Fruit fly (Drosophila melanogaster) whole organism, embryonic: ENCODE measurements around the gene CG32280.

Source experiments
- Ada2b ChIP-seq: fragments of 200-800 bp; sonication (Bioruptor generic); IDR thresholded peaks from 2 replicates; pipeline ENCODE4 v1.3.6; 2022; ENCODE audit warnings: missing biosample characterization, missing genetic modification characterization
- Blimp-1 ChIP-seq: fragments of 200-800 bp; sonication (Bioruptor generic); optimal IDR thresholded peaks from 3 replicates; lab custom pipeline; 2018; ENCODE audit warnings: missing biosample characterization, missing genetic modification characterization, mild to moderate bottlenecking, moderate library complexity, missing genetic modification reagents
- C15 ChIP-seq: fragments of 200-800 bp; sonication (Bioruptor generic); IDR thresholded peaks from 3 replicates; pipeline ENCODE4 v1.3.6; 2022; ENCODE audit warnings: missing biosample characterization, missing genetic modification characterization
- CG10147 ChIP-seq: fragments of 200-800 bp; sonication (Bioruptor generic); optimal IDR thresholded peaks from 2 replicates; lab custom pipeline; 2019; ENCODE audit warnings: missing biosample characterization, mild to moderate bottlenecking, missing genetic modification characterization, moderate library complexity
- CG10959 ChIP-seq: fragments of 200-800 bp; sonication (Bioruptor generic); IDR thresholded peaks from 2 replicates; pipeline ENCODE4 v1.3.6; 2022; ENCODE audit warnings: missing biosample characterization, missing genetic modification characterization
- CG10979 ChIP-seq: fragments of 200-800 bp; sonication (Bioruptor generic); optimal IDR thresholded peaks from 2 replicates; lab custom pipeline; 2018; ENCODE audit warnings: missing biosample characterization, mild to moderate bottlenecking, missing genetic modification characterization, moderate library complexity
- CG12769 ChIP-seq: fragments of 200-800 bp; sonication (Bioruptor generic); optimal IDR thresholded peaks from 2 replicates; lab custom pipeline; 2019; ENCODE audit warnings: missing biosample characterization, mild to moderate bottlenecking, missing genetic modification characterization, moderate library complexity
- CG13296 ChIP-seq: fragments of 200-800 bp; sonication (Bioruptor generic); optimal IDR thresholded peaks from 3 replicates; lab custom pipeline; 2018; ENCODE audit warnings: missing biosample characterization, mild to moderate bottlenecking, missing genetic modification characterization
- CG13424 ChIP-seq: fragments of 200-800 bp; sonication (Bioruptor generic); optimal IDR thresholded peaks from 2 replicates; lab custom pipeline; 2019; ENCODE audit warnings: missing biosample characterization, mild to moderate bottlenecking, missing genetic modification characterization, moderate library complexity
- CG13894 ChIP-seq: fragments of 200-800 bp; sonication (Bioruptor generic); optimal IDR thresholded peaks from 3 replicates; lab custom pipeline; 2018; ENCODE audit warnings: missing biosample characterization, mild to moderate bottlenecking, missing genetic modification characterization, moderate library complexity
- CG1529 ChIP-seq: fragments of 200-800 bp; sonication (Bioruptor generic); optimal IDR thresholded peaks from 3 replicates; lab custom pipeline; 2018; ENCODE audit warnings: missing biosample characterization, missing genetic modification characterization
- CG17359 ChIP-seq: fragments of 200-800 bp; sonication (Bioruptor generic); optimal IDR thresholded peaks from 3 replicates; lab custom pipeline; 2018; ENCODE audit warnings: missing biosample characterization, mild to moderate bottlenecking, missing genetic modification characterization, moderate library complexity
- CG18262 ChIP-seq: fragments of 200-800 bp; optimal IDR thresholded peaks from 3 replicates; lab custom pipeline; 2019; ENCODE audit warnings: missing biosample characterization, mild to moderate bottlenecking, missing genetic modification characterization, moderate library complexity
- CG18619 ChIP-seq: fragments of 200-800 bp; sonication (Bioruptor generic); optimal IDR thresholded peaks from 3 replicates; lab custom pipeline; 2017; ENCODE audit warnings: missing biosample characterization, mild to moderate bottlenecking, missing genetic modification characterization
- CG32532 ChIP-seq: fragments of 200-800 bp; sonication (Bioruptor generic); IDR thresholded peaks from 2 replicates; pipeline ENCODE4 v1.3.6; 2022; ENCODE audit warnings: missing biosample characterization, missing genetic modification characterization
- CG32767 ChIP-seq: fragments of 200-800 bp; sonication (Bioruptor generic); IDR thresholded peaks from 2 replicates; pipeline ENCODE4 v1.3.6; 2022; ENCODE audit warnings: missing biosample characterization, missing genetic modification characterization
- CG4424 ChIP-seq: fragments of 200-800 bp; sonication (Bioruptor generic); optimal IDR thresholded peaks from 3 replicates; lab custom pipeline; 2016; ENCODE audit warnings: missing biosample characterization, missing genetic modification characterization
- CG7745 ChIP-seq: fragments of 200-800 bp; sonication (Bioruptor generic); optimal IDR thresholded peaks from 2 replicates; lab custom pipeline; 2018; ENCODE audit warnings: missing biosample characterization, mild to moderate bottlenecking, missing genetic modification characterization, moderate library complexity
- Chrac-16 ChIP-seq: fragments of 200-800 bp; sonication (Bioruptor generic); optimal IDR thresholded peaks from 3 replicates; lab custom pipeline; 2016; ENCODE audit warnings: missing biosample characterization, missing genetic modification characterization
- Dll ChIP-seq: fragments of 200-800 bp; sonication (Bioruptor generic); IDR thresholded peaks from 4 replicates; pipeline ENCODE4 v1.3.6; 2022; ENCODE audit warnings: missing biosample characterization, missing genetic modification characterization; ENCODE audit not compliant: partially characterized antibody
- Doc2 ChIP-seq: fragments of 200-800 bp; sonication (Bioruptor generic); IDR thresholded peaks from 2 replicates; pipeline ENCODE4 v1.3.6; 2022; ENCODE audit warnings: missing biosample characterization, missing genetic modification characterization
- Dref ChIP-seq: fragments of 200-800 bp; sonication (Bioruptor generic); IDR thresholded peaks from 2 replicates; pipeline ENCODE4 v1.3.6; 2022; ENCODE audit warnings: missing biosample characterization, missing genetic modification characterization
- Fer1 ChIP-seq: fragments of 200-800 bp; sonication (Bioruptor generic); optimal IDR thresholded peaks from 2 replicates; lab custom pipeline; 2017; ENCODE audit warnings: missing biosample characterization, mild to moderate bottlenecking, missing genetic modification characterization
- GATAe ChIP-seq: fragments of 200-800 bp; sonication (Bioruptor generic); conservative IDR thresholded peaks from 2 replicates; pipeline ENCODE4 v1.3.6; 2022; ENCODE audit warnings: missing biosample characterization, missing genetic modification characterization
- H15 ChIP-seq: fragments of 200-800 bp; sonication (Bioruptor generic); IDR thresholded peaks from 3 replicates; pipeline ENCODE4 v1.3.6; 2022; ENCODE audit warnings: missing biosample characterization, missing genetic modification characterization
- Hmr ChIP-seq: fragments of 200-800 bp; sonication (Bioruptor generic); optimal IDR thresholded peaks from 3 replicates; lab custom pipeline; 2017; ENCODE audit warnings: mild to moderate bottlenecking, missing biosample characterization, missing genetic modification reagents, missing genetic modification characterization
- Hr78 ChIP-seq, 2 experiments: fragments of 200-800 bp in 1 of 2; fragments of >200 bp in 1 of 2; sonication (Bioruptor generic) in 1 of 2; optimal IDR thresholded peaks; 2 replicates each; lab custom pipeline; 2017 to 2019; ENCODE audit warnings: missing biosample characterization in 2 of 2, missing genetic modification characterization in 2 of 2, mild to moderate bottlenecking in 1 of 2, moderate library complexity in 1 of 2
- Lpt ChIP-seq: fragments of >200 bp; optimal IDR thresholded peaks from 2 replicates; lab custom pipeline; 2018; ENCODE audit warnings: missing biosample characterization, missing genetic modification characterization
- Mad ChIP-seq: fragments of 200-800 bp; sonication (Bioruptor generic); optimal IDR thresholded peaks from 2 replicates; lab custom pipeline; 2016; ENCODE audit warnings: missing biosample characterization, missing genetic modification characterization
- Neu2 ChIP-seq: fragments of 200-800 bp; sonication (Bioruptor generic); optimal IDR thresholded peaks from 3 replicates; lab custom pipeline; 2016; ENCODE audit warnings: missing biosample characterization, missing genetic modification characterization, borderline replicate concordance
- Side ChIP-seq: fragments of 200-800 bp; sonication (Bioruptor generic); optimal IDR thresholded peaks from 2 replicates; lab custom pipeline; 2016; ENCODE audit warnings: missing biosample characterization, missing genetic modification characterization
- Trl ChIP-seq, 3 experiments: fragments of >200 bp in 2 of 3; fragments of 200-800 bp in 1 of 3; sonication (Bioruptor generic) in 1 of 3; optimal IDR thresholded peaks; 2 replicates in 1 of 3; 3 replicates in 2 of 3; lab custom pipeline; 2016 to 2017; ENCODE audit warnings: missing biosample characterization in 1 of 3, missing genetic modification characterization in 1 of 3
- Xrp1 ChIP-seq: fragments of 200-800 bp; sonication (Bioruptor generic); IDR thresholded peaks from 2 replicates; pipeline ENCODE4 v1.3.6; 2022; ENCODE audit warnings: missing biosample characterization, missing genetic modification characterization
- ab ChIP-seq: fragments of 200-800 bp; sonication (Bioruptor generic); optimal IDR thresholded peaks from 2 replicates; lab custom pipeline; 2016; ENCODE audit warnings: missing biosample characterization, missing genetic modification characterization
- bbx ChIP-seq: fragments of 200-800 bp; sonication (Bioruptor generic); IDR thresholded peaks from 2 replicates; pipeline ENCODE4 v1.3.6; 2022; ENCODE audit warnings: missing biosample characterization, missing genetic modification characterization; ENCODE audit not compliant: partially characterized antibody
- corto ChIP-seq: fragments of 200-800 bp; sonication (Bioruptor generic); optimal IDR thresholded peaks from 2 replicates; lab custom pipeline; 2016; ENCODE audit warnings: missing biosample characterization, mild to moderate bottlenecking, missing genetic modification characterization, moderate library complexity
- crc ChIP-seq: fragments of 200-800 bp; sonication (Bioruptor generic); optimal IDR thresholded peaks from 2 replicates; lab custom pipeline; 2016; ENCODE audit warnings: missing biosample characterization, missing genetic modification characterization
- disco-r ChIP-seq: fragments of 200-800 bp; sonication (Bioruptor generic); optimal IDR thresholded peaks from 2 replicates; lab custom pipeline; 2016; ENCODE audit warnings: missing biosample characterization, missing genetic modification characterization
- dpn ChIP-seq, 2 experiments: fragments of 200-800 bp; sonication (Bioruptor generic); optimal IDR thresholded peaks; 3 replicates each; lab custom pipeline; 2016; ENCODE audit warnings: missing biosample characterization in 2 of 2, missing genetic modification characterization in 2 of 2
- eyg ChIP-seq: fragments of 200-800 bp; sonication (Bioruptor generic); optimal IDR thresholded peaks from 3 replicates; lab custom pipeline; 2016; ENCODE audit warnings: missing biosample characterization, missing genetic modification characterization
- hkb ChIP-seq, 2 experiments: fragments of 200-800 bp in 1 of 2; fragments of >200 bp in 1 of 2; sonication (Bioruptor generic) in 1 of 2; IDR thresholded peaks in 1 of 2; optimal IDR thresholded peaks in 1 of 2; 2 replicates each; pipeline versions ENCODE4 v1.3.6 to Lab custom; 2017 to 2022; ENCODE audit warnings: missing biosample characterization in 1 of 2, missing genetic modification characterization in 1 of 2
- pros ChIP-seq: fragments of 200-800 bp; sonication (Bioruptor generic); optimal IDR thresholded peaks from 3 replicates; lab custom pipeline; 2019; ENCODE audit warnings: missing biosample characterization, mild to moderate bottlenecking, missing genetic modification characterization, moderate library complexity
- pum ChIP-seq: fragments of 200-800 bp; sonication (Bioruptor generic); optimal IDR thresholded peaks from 2 replicates; lab custom pipeline; 2016; ENCODE audit warnings: missing biosample characterization, missing genetic modification characterization
- sens-2 ChIP-seq: fragments of 200-800 bp; sonication (Bioruptor generic); IDR thresholded peaks from 2 replicates; pipeline ENCODE4 v1.3.6; 2022; ENCODE audit warnings: missing biosample characterization, missing genetic modification characterization
- sima ChIP-seq: fragments of 200-800 bp; sonication (Bioruptor generic); optimal IDR thresholded peaks from 2 replicates; lab custom pipeline; 2016; ENCODE audit warnings: missing biosample characterization, missing genetic modification characterization
- slp2 ChIP-seq: fragments of 200-800 bp; sonication (Bioruptor generic); optimal IDR thresholded peaks from 2 replicates; lab custom pipeline; 2016; ENCODE audit warnings: missing biosample characterization, missing genetic modification characterization
- tio ChIP-seq: fragments of 200-800 bp; sonication (Bioruptor generic); optimal IDR thresholded peaks from 2 replicates; lab custom pipeline; 2017; ENCODE audit warnings: missing biosample characterization, missing genetic modification characterization, inconsistent platforms
- trem ChIP-seq: fragments of 200-800 bp; optimal IDR thresholded peaks from 3 replicates; lab custom pipeline; 2019; ENCODE audit warnings: missing biosample characterization, mild to moderate bottlenecking, missing genetic modification characterization, moderate library complexity
- tup ChIP-seq: fragments of 200-800 bp; sonication (Bioruptor generic); optimal IDR thresholded peaks from 2 replicates; lab custom pipeline; 2016; ENCODE audit warnings: missing biosample characterization, mild to moderate bottlenecking, missing genetic modification characterization, moderate library complexity

Gene CG32280

DNA sequence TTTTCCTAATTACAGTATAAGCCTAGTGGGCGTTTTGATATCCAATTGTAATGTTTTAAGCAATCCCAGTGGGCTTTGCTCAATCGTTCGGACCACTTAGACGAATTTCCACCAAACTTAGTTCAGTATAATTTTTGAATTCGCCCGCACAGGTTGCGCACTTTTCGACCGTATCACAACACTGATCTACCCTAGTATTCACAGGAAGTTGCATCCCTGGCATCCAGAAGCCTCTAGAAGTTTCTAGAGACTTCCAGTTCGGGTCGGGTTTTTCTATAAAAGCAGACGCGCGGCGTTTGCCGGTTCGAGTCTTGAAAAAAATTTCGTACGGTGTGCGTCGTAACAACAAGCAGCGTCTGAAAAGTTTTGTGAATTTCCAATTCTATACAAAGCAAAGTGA is 27.9 kb downstream of the CG32280 start, which contains the start of gene Hsp83 (continued):
- peak; percentile 80 for TF ChIP-seq CG7745 (tag; lab: Kevin White, UChicago)
- peak; percentile 89 for TF ChIP-seq CG10979 (tag; lab: Kevin White, UChicago)
- peak; percentile 95 for TF ChIP-seq CG32532 (GFP tag; lab: Robert Waterston, UW)
- peak; percentile 79 for TF ChIP-seq Chrac-16 (GFP tag; lab: Kevin White, UChicago)
- TF ChIP-seq Hr78 (GFP tag; optimal IDR thresholded peaks at IDR 0.05; lab: Kevin White, UChicago) = no peak
- peak; percentile 94 for TF ChIP-seq crc
- no peak for TF ChIP-seq hkb (optimal IDR thresholded peaks at IDR 0.05; lab: Kevin White, UChicago)
- peak; percentile 96 for TF ChIP-seq hkb (GFP tag; IDR thresholded peaks at IDR 0.05; lab: Robert Waterston, UW)
- peak; percentile 88 for TF ChIP-seq CG10147
- TF ChIP-seq Hmr (GFP tag; lab: Kevin White, UChicago) = peak; percentile 99
- TF ChIP-seq disco-r (GFP tag; lab: Kevin White, UChicago) = peak; percentile 91
- peak; percentile 62 for TF ChIP-seq bbx (GFP tag; lab: Robert Waterston, UW)
- TF ChIP-seq Ada2b (GFP tag; lab: Robert Waterston, UW) = peak; percentile 68; the same call in 1 of the 2 replicates
- TF ChIP-seq trem (tag; lab: Kevin White, UChicago) = peak; percentile 83
- TF ChIP-seq Side (GFP tag; lab: Kevin White, UChicago) = peak; percentile 98
- peak; percentile 100 for TF ChIP-seq Fer1 (GFP tag; lab: Kevin White, UChicago)
- peak; percentile 81 for TF ChIP-seq pum (GFP tag; lab: Kevin White, UChicago)
- TF ChIP-seq Mad (GFP tag; lab: Kevin White, UChicago) = peak; percentile 95
- peak; percentile 94 for TF ChIP-seq CG12769 (tag; lab: Kevin White, UChicago)
- TF ChIP-seq Dll (GFP tag; lab: Robert Waterston, UW) = no peak
- TF ChIP-seq Dref (GFP tag; lab: Robert Waterston, UW) = no peak; the same call in 1 of the 2 replicates
- TF ChIP-seq sima (GFP tag; lab: Kevin White, UChicago) = peak; percentile 92
- TF ChIP-seq H15 (GFP tag; lab: Robert Waterston, UW) = peak; percentile 92
- TF ChIP-seq Trl (optimal IDR thresholded peaks at IDR 0.05; lab: Kevin White, UChicago) = no peak
- peak; percentile 97 for TF ChIP-seq Trl (GFP tag; optimal IDR thresholded peaks at IDR 0.05; lab: Kevin White, UChicago)
- peak; percentile 98 for TF ChIP-seq CG18619 (GFP tag; lab: Kevin White, UChicago)
- peak; percentile 82 for TF ChIP-seq pros (GFP tag; lab: Kevin White, UChicago)
- no peak; the same call in 1 of the 2 replicates for TF ChIP-seq GATAe (GFP tag; lab: Robert Waterston, UW)
- TF ChIP-seq CG18262 (tag; lab: Kevin White, UChicago) = peak; percentile 83
- peak; percentile 97 for TF ChIP-seq CG13894 (tag; lab: Kevin White, UChicago)
- peak; percentile 85 to 94 for TF ChIP-seq dpn (GFP tag; optimal IDR thresholded peaks at IDR 0.05; lab: Kevin White, UChicago)
- peak; percentile 97 for TF ChIP-seq sens-2 (GFP tag; lab: Robert Waterston, UW)
- peak; percentile 79 for TF ChIP-seq Blimp-1
- TF ChIP-seq Doc2 (GFP tag; lab: Robert Waterston, UW) = 0 out of 2 replicates have a peak, but pooled peaks have one; percentile 33
- peak; percentile 72 for TF ChIP-seq CG13424 (tag; lab: Kevin White, UChicago)
- TF ChIP-seq tio (GFP tag; lab: Kevin White, UChicago) = peak; percentile 75
- peak; percentile 91 for TF ChIP-seq CG4424 (GFP tag; lab: Kevin White, UChicago)
- TF ChIP-seq slp2 (GFP tag; lab: Kevin White, UChicago) = peak; percentile 91
- TF ChIP-seq corto = peak; percentile 90
- TF ChIP-seq Neu2 = peak; percentile 59
- peak; percentile 95 for TF ChIP-seq CG1529 (GFP tag; lab: Kevin White, UChicago)
- TF ChIP-seq Xrp1 (GFP tag; lab: Robert Waterston, UW) = peak; percentile 71
- TF ChIP-seq eyg (GFP tag; lab: Kevin White, UChicago) = peak; percentile 97
- peak; percentile 95 for TF ChIP-seq CG17359 (tag; lab: Kevin White, UChicago)
- TF ChIP-seq CG13296 (GFP tag; lab: Kevin White, UChicago) = peak; percentile 99
- TF ChIP-seq ab (GFP tag; lab: Kevin White, UChicago) = peak; percentile 3
- peak; percentile 80; the same call in 2 of the 3 replicates for TF ChIP-seq C15 (GFP tag; lab: Robert Waterston, UW)
- TF ChIP-seq Lpt (GFP tag; lab: Kevin White, UChicago) = no peak
- peak; percentile 84 for TF ChIP-seq tup (GFP tag; lab: Kevin White, UChicago)
- TF ChIP-seq CG32767 = peak; percentile 86
- peak; percentile 81 for TF ChIP-seq CG10959
